Worm (Caenorhabditis elegans) whole organism, L4/young adult: ENCODE results near the gene F49C5.12.

Experiments used
- W03F9.2 ChIP-seq: fragments of 150-350 bp; optimal IDR thresholded peaks from 2 replicates; lab custom pipeline; 2014; ENCODE audit warnings: missing biosample characterization, missing genetic modification characterization
- dao-5 ChIP-seq: sonication (generic microtip); optimal IDR thresholded peaks from 2 replicates; lab custom pipeline; 2016; ENCODE audit warnings: missing genotype, missing genetic modification characterization, moderate library complexity, missing compliant biosample characterization
- him-1 ChIP-seq: sonication (generic microtip); optimal IDR thresholded peaks from 2 replicates; lab custom pipeline; 2016; ENCODE audit warnings: missing genotype, missing genetic modification reagents, missing genetic modification characterization, missing compliant biosample characterization

ce11 chrII:12560210-12560609 lies at the start of gene F49C5.12:
- no peak for TF ChIP-seq W03F9.2 (tag; lab: Kevin White, UChicago)
- TF ChIP-seq dao-5 (tag; lab: Kevin White, UChicago) = no peak
- no peak for TF ChIP-seq him-1
